Worm (Caenorhabditis elegans) whole organism, young adult: ENCODE results near the gene jmjd-3.1.

Source experiments
- B0261.1 ChIP-seq: sonication (generic microtip); optimal IDR thresholded peaks from 2 replicates; lab custom pipeline; 2016; ENCODE audit warnings: mild to moderate bottlenecking, missing genetic modification characterization, moderate library complexity, missing compliant biosample characterization
- F55B11.4 ChIP-seq: sonication (generic microtip); optimal IDR thresholded peaks from 2 replicates; lab custom pipeline; 2016; ENCODE audit warnings: missing compliant biosample characterization, missing genetic modification characterization, borderline replicate concordance; ENCODE audit not compliant: insufficient read depth
- K12H6.12 ChIP-seq: fragments of 200-800 bp; sonication (Bioruptor generic); optimal IDR thresholded peaks from 2 replicates; lab custom pipeline; 2018; ENCODE audit warnings: mild to moderate bottlenecking, missing genetic modification characterization, missing compliant biosample characterization
- Y53G8AR.9 ChIP-seq: fragments of 200-800 bp; sonication (Bioruptor generic); conservative IDR thresholded peaks from 2 replicates; pipeline ENCODE4 v1.3.6; 2022; ENCODE audit warnings: missing genetic modification reagents, missing genetic modification characterization, missing compliant biosample characterization
- Y56A3A.18 ChIP-seq: fragments of 200-800 bp; sonication (Bioruptor generic); IDR thresholded peaks from 2 replicates; pipeline ENCODE4 v1.3.6; 2022; ENCODE audit warnings: missing genetic modification reagents, missing genetic modification characterization, missing compliant biosample characterization
- ZK185.1 ChIP-seq: sonication (generic microtip); optimal IDR thresholded peaks from 2 replicates; lab custom pipeline; 2016; ENCODE audit warnings: mild to moderate bottlenecking, missing genetic modification characterization, missing compliant biosample characterization; ENCODE audit not compliant: poor library complexity, severe bottlenecking
- ama-1 ChIP-seq, 3 experiments: fragments of 150-350 bp in 1 of 3; sonication (generic microtip) in 2 of 3; optimal IDR thresholded peaks; 2 replicates each; lab custom pipeline; 2014 to 2018; ENCODE audit warnings: missing biosample characterization in 2 of 3, missing genetic modification characterization in 2 of 3, missing genetic modification reagents in 2 of 3
- aptf-2 ChIP-seq: fragments of 200-800 bp; sonication (Bioruptor generic); conservative IDR thresholded peaks from 2 replicates; pipeline ENCODE4 v1.3.6; 2022; ENCODE audit warnings: missing genetic modification reagents, missing genetic modification characterization, missing compliant biosample characterization
- atf-7 ChIP-seq: sonication (generic microtip); optimal IDR thresholded peaks from 2 replicates; lab custom pipeline; 2017; ENCODE audit warnings: mild to moderate bottlenecking, missing genetic modification characterization, missing compliant biosample characterization
- bed-2 ChIP-seq: fragments of 200-800 bp; sonication (Bioruptor generic); IDR thresholded peaks from 2 replicates; pipeline ENCODE4 v1.3.6; 2022; ENCODE audit warnings: missing genetic modification reagents, missing genetic modification characterization, missing compliant biosample characterization
- ceh-27 ChIP-seq: fragments of 200-800 bp; sonication (Bioruptor generic); optimal IDR thresholded peaks from 2 replicates; lab custom pipeline; 2018; ENCODE audit warnings: mild to moderate bottlenecking, missing genetic modification characterization, moderate library complexity, missing compliant biosample characterization
- ceh-58 ChIP-seq: fragments of 200-800 bp; sonication (Bioruptor generic); IDR thresholded peaks from 2 replicates; pipeline ENCODE4 v1.3.6; 2022; ENCODE audit warnings: missing genetic modification characterization, missing compliant biosample characterization
- die-1 ChIP-seq: sonication (generic microtip); optimal IDR thresholded peaks from 2 replicates; lab custom pipeline; 2016; ENCODE audit warnings: missing genotype, mild to moderate bottlenecking, missing genetic modification characterization, missing compliant biosample characterization
- dox-1 ChIP-seq: fragments of 200-800 bp; sonication (Bioruptor generic); IDR thresholded peaks from 2 replicates; pipeline ENCODE4 v1.3.6; 2022; ENCODE audit warnings: missing genetic modification reagents, missing genetic modification characterization, missing compliant biosample characterization
- ets-4 ChIP-seq: fragments of 200-800 bp; sonication (Bioruptor generic); optimal IDR thresholded peaks from 2 replicates; lab custom pipeline; 2018; ENCODE audit warnings: mild to moderate bottlenecking, missing genetic modification characterization, missing compliant biosample characterization
- hlh-12 ChIP-seq: sonication (generic microtip); optimal IDR thresholded peaks from 2 replicates; lab custom pipeline; 2016; ENCODE audit warnings: missing genetic modification characterization, missing compliant biosample characterization
- hlh-26 ChIP-seq: fragments of 200-800 bp; sonication (Bioruptor generic); conservative IDR thresholded peaks from 2 replicates; pipeline ENCODE4 v1.3.6; 2022; ENCODE audit warnings: missing genetic modification reagents, missing genetic modification characterization, missing compliant biosample characterization
- let-607 ChIP-seq, 2 experiments: fragments of 200-800 bp in 1 of 2; sonication (Bioruptor generic) in 1 of 2; sonication (generic microtip) in 1 of 2; optimal IDR thresholded peaks; 2 replicates each; lab custom pipeline; 2016 to 2018; ENCODE audit warnings: mild to moderate bottlenecking in 2 of 2, missing compliant biosample characterization in 2 of 2, missing genetic modification characterization in 2 of 2, moderate library complexity in 2 of 2, missing genotype in 1 of 2
- lin-35 ChIP-seq, 3 experiments: fragments of 150-350 bp in 2 of 3; sonication (generic microtip) in 1 of 3; optimal IDR thresholded peaks; 2 replicates each; lab custom pipeline; 2014 to 2018; ENCODE audit warnings: missing biosample characterization in 3 of 3, missing genetic modification characterization in 3 of 3, missing genetic modification reagents in 3 of 3
- lsl-1 ChIP-seq: fragments of 200-800 bp; sonication (Bioruptor generic); optimal IDR thresholded peaks from 2 replicates; lab custom pipeline; 2018; ENCODE audit warnings: mild to moderate bottlenecking, missing genetic modification characterization, moderate library complexity, missing compliant biosample characterization
- madf-3 ChIP-seq: fragments of 200-800 bp; sonication (Bioruptor generic); IDR thresholded peaks from 2 replicates; pipeline ENCODE4 v1.3.6; 2022; ENCODE audit warnings: missing genetic modification reagents, missing genetic modification characterization, missing compliant biosample characterization
- mcd-1 ChIP-seq: fragments of 200-800 bp; sonication (Bioruptor generic); IDR thresholded peaks from 2 replicates; pipeline ENCODE4 v1.3.6; 2022; ENCODE audit warnings: missing genetic modification reagents, missing genetic modification characterization, missing compliant biosample characterization
- mes-4 ChIP-seq: sonication (generic microtip); optimal IDR thresholded peaks from 2 replicates; lab custom pipeline; 2016; ENCODE audit warnings: missing genotype, missing genetic modification characterization, missing compliant biosample characterization
- mxl-1 ChIP-seq: sonication (generic microtip); optimal IDR thresholded peaks from 2 replicates; lab custom pipeline; 2016; ENCODE audit warnings: missing genetic modification characterization, missing compliant biosample characterization
- nfya-1 ChIP-seq: sonication (generic microtip); optimal IDR thresholded peaks from 2 replicates; lab custom pipeline; 2017; ENCODE audit warnings: antibody characterized with exemption, missing compliant biosample characterization, missing genetic modification characterization, borderline replicate concordance; ENCODE audit not compliant: insufficient read depth
- nhr-80 ChIP-seq: sonication (generic microtip); optimal IDR thresholded peaks from 2 replicates; lab custom pipeline; 2016; ENCODE audit warnings: missing genetic modification characterization, missing compliant biosample characterization
- rpc-1 ChIP-seq, 2 experiments: fragments of 150-350 bp in 1 of 2; sonication (generic microtip) in 1 of 2; optimal IDR thresholded peaks; 2 replicates each; lab custom pipeline; 2014 to 2018; ENCODE audit warnings: missing biosample characterization in 1 of 2, missing genetic modification characterization in 1 of 2, missing genetic modification reagents in 1 of 2, missing genotype in 1 of 2
- snpc-3.4 ChIP-seq: sonication (generic microtip); optimal IDR thresholded peaks from 2 replicates; lab custom pipeline; 2017; ENCODE audit warnings: missing genetic modification characterization, mild to moderate bottlenecking, missing compliant biosample characterization, antibody characterized with exemption, moderate library complexity, missing genotype, missing genetic modification reagents
- tbp1 ChIP-seq: fragments of 200-800 bp; sonication (Bioruptor generic); optimal IDR thresholded peaks from 2 replicates; lab custom pipeline; 2018; ENCODE audit warnings: mild to moderate bottlenecking, missing genetic modification characterization, missing compliant biosample characterization
- unc-62 ChIP-seq: fragments of 150-350 bp; optimal IDR thresholded peaks from 2 replicates; lab custom pipeline; 2014; ENCODE audit warnings: missing biosample characterization, missing genetic modification reagents, missing genetic modification characterization
- zfh-2 ChIP-seq: fragments of 200-800 bp; sonication (Bioruptor generic); conservative IDR thresholded peaks from 2 replicates; pipeline ENCODE4 v1.3.6; 2022; ENCODE audit warnings: missing genetic modification reagents, missing genetic modification characterization, missing compliant biosample characterization
- ztf-18 ChIP-seq: sonication (generic microtip); optimal IDR thresholded peaks from 2 replicates; lab custom pipeline; 2016; ENCODE audit warnings: missing genotype, mild to moderate bottlenecking, missing genetic modification characterization, missing compliant biosample characterization

jmjd-3.1 gene

DNA sequence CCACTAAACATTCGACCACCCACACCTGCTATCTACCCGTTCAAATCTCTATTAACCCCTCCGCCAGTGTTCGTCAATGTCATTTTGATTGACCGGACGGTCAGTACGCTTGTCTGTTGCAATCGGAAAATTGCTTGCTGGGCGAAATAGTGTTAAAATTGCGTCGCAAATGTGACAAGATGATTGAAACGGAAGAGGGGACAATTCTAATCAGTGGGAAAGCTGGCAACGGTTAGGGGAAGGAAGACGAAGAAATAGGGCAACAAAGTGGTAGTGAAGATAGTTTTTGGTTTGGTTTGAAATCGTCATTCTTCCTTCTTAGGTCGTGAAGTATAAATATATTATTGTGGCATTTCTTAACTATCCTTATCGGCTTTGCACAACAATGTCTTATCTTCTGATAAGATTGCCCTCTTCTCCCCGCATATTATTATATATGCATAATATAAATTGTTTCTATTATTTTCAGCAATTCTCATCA is 2.4 kb upstream of the jmjd-3.1 start:
- TF ChIP-seq lsl-1 (GFP tag; lab: Kevin White, UChicago) (no peak), dox-1 (GFP tag; lab: Robert Waterston, UW) (peak; percentile 73), ztf-18 (tag; lab: Kevin White, UChicago) (no peak), mcd-1 (GFP tag; lab: Robert Waterston, UW) (no peak), atf-7 (tag; lab: Kevin White, UChicago) (peak; percentile 4), ets-4 (GFP tag; lab: Kevin White, UChicago) (peak; percentile 78), snpc-3.4 (tag; lab: Kevin White, UChicago) (no peak), ama-1 (optimal IDR thresholded peaks at IDR 0.05; lab: Kevin White, UChicago) (no peak), ama-1 (GFP tag; optimal IDR thresholded peaks at IDR 0.05; lab: Kevin White, UChicago) (no peak), mes-4 (tag; lab: Kevin White, UChicago) (no peak), let-607 (tag; optimal IDR thresholded peaks at IDR 0.05; lab: Kevin White, UChicago) (peak in 1 of 2 experiments; percentile 23), madf-3 (GFP tag; lab: Robert Waterston, UW) (no peak), nhr-80 (tag; lab: Kevin White, UChicago) (peak; percentile 90), bed-2 (no peak), F55B11.4 (tag; lab: Kevin White, UChicago) (no peak), unc-62 (GFP tag; lab: Kevin White, UChicago) (no peak)
- TF ChIP-seq, all 124 proteins: peak for 5

ce11 chrX:8569159-8569558 is 1.7 kb upstream of the jmjd-3.1 start:
- TF ChIP-seq mxl-1 (tag; lab: Kevin White, UChicago) (no peak), ceh-27 (GFP tag; lab: Kevin White, UChicago) (peak; percentile 26), zfh-2 (0 out of 2 replicates have a peak, but pooled peaks have one; percentile 15)

ce11 chrX:8577824-8578223 is 7.0 kb downstream of the jmjd-3.1 start:
- TF ChIP-seq rpc-1 (optimal IDR thresholded peaks at IDR 0.05; lab: Kevin White, UChicago): peak; percentile 45
- TF ChIP-seq rpc-1 (tag; optimal IDR thresholded peaks at IDR 0.05; lab: Kevin White, UChicago): peak; percentile 69
- peak; percentile 56 for TF ChIP-seq B0261.1 (tag; lab: Kevin White, UChicago)
- TF ChIP-seq tbp1 (GFP tag; lab: Kevin White, UChicago): peak; percentile 82
- TF ChIP-seq die-1: peak; percentile 7
- TF ChIP-seq, all 124 proteins: peak for 4; not testable (repeated sequence) for 120

DNA sequence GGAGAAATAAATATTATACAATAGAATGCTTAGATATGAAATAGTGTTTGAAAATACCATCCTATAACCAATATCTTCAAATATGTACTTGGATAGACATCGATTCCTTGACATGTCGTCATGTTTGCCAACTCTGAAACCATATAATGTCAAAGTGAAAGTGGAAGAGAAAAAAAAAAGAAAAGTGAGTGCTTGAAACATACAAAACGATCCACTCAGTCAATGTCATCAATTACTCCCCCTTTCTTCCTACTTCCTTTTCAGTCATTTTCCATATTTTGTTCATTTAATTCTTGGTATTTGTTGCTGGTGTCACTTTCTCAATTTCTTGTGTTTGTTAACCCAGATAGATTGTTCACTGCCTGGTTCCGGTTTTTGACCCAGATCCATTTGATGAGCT is 9.4 kb downstream of the jmjd-3.1 start, which contains the start of gene F18E9.4:
F18E9.4 (plus strand) TSS at position 301 of the 400 bp plus-strand sequence.
- TF ChIP-seq bed-2: no peak
- no peak for TF ChIP-seq B0261.1 (tag; lab: Kevin White, UChicago)
- no peak for TF ChIP-seq hlh-12 (tag; lab: Kevin White, UChicago)
- TF ChIP-seq K12H6.12 (tag; lab: Kevin White, UChicago): no peak
- TF ChIP-seq hlh-26 (GFP tag; lab: Robert Waterston, UW): no peak
- no peak for TF ChIP-seq Y56A3A.18 (GFP tag; lab: Robert Waterston, UW)
- TF ChIP-seq ZK185.1 (tag; lab: Kevin White, UChicago): no peak
- no peak for TF ChIP-seq aptf-2 (GFP tag; lab: Robert Waterston, UW)
- no peak for TF ChIP-seq lin-35 (GFP tag; optimal IDR thresholded peaks at IDR 0.05; lab: Kevin White, UChicago)

- TF ChIP-seq let-607 (tag; optimal IDR thresholded peaks at IDR 0.05; lab: Kevin White, UChicago) (no peak), Y53G8AR.9 (GFP tag; lab: Robert Waterston, UW) (no peak), ceh-58 (GFP tag; lab: Robert Waterston, UW) (no peak), nfya-1 (tag; lab: Kevin White, UChicago) (no peak)
- TF ChIP-seq, all 124 proteins: peak for 0
Observed at ce11 chrX:8581447-8581846, 10.6 kb downstream of the jmjd-3.1 start, which contains the start of gene F18E9.8. F18E9.8 (minus strand) TSS chrX:8581547.
